Worm (Caenorhabditis elegans) whole organism, midembryonic: ENCODE results near the gene ulp-2.

Experiments
- T22C8.4 ChIP-seq: fragments of 200-800 bp; sonication (Bioruptor generic); IDR thresholded peaks from 2 replicates; pipeline ENCODE4 v1.3.6; 2022; ENCODE audit warnings: missing genetic modification characterization, missing compliant biosample characterization
- cog-1 ChIP-seq: sonication (generic microtip); optimal IDR thresholded peaks from 2 replicates; lab custom pipeline; 2016; ENCODE audit warnings: missing genetic modification characterization, missing compliant biosample characterization
- flt-1 ChIP-seq: fragments of 200-800 bp; sonication (Bioruptor generic); IDR thresholded peaks from 2 replicates; pipeline ENCODE4 v1.3.6; 2022; ENCODE audit warnings: missing genetic modification characterization, missing compliant biosample characterization
- klf-2 ChIP-seq: fragments of 200-800 bp; sonication (Bioruptor generic); conservative IDR thresholded peaks from 2 replicates; pipeline ENCODE4 v1.3.6; 2022; ENCODE audit warnings: missing genetic modification reagents, missing genetic modification characterization, missing compliant biosample characterization
- med-1 ChIP-seq: sonication (generic microtip); optimal IDR thresholded peaks from 2 replicates; lab custom pipeline; 2017; ENCODE audit warnings: missing genetic modification characterization, mild to moderate bottlenecking, missing compliant biosample characterization, antibody characterized with exemption, missing genetic modification reagents; ENCODE audit not compliant: insufficient read depth
- ref-1 ChIP-seq: fragments of 200-800 bp; sonication (Bioruptor generic); conservative IDR thresholded peaks from 2 replicates; pipeline ENCODE4 v1.3.6; 2022; ENCODE audit warnings: missing genetic modification reagents, missing genetic modification characterization, missing compliant biosample characterization
- tab-1 ChIP-seq: fragments of 200-800 bp; sonication (Bioruptor generic); IDR thresholded peaks from 2 replicates; pipeline ENCODE4 v1.3.6; 2022; ENCODE audit warnings: missing genetic modification characterization, missing compliant biosample characterization
- ztf-23 ChIP-seq: fragments of 200-800 bp; sonication (Bioruptor generic); IDR thresholded peaks from 2 replicates; pipeline ENCODE4 v1.3.6; 2022; ENCODE audit warnings: missing genetic modification reagents, missing genetic modification characterization, missing compliant biosample characterization

ce11 chrII:4948118-4948517 is 11.6 kb downstream of the ulp-2 start:
- TF ChIP-seq T22C8.4 (GFP tag; lab: Robert Waterston, UW) (no peak), cog-1 (tag; lab: Kevin White, UChicago) (no peak), med-1 (GFP tag; lab: Kevin White, UChicago) (no peak), flt-1 (GFP tag; lab: Robert Waterston, UW) (no peak), klf-2 (GFP tag; lab: Robert Waterston, UW) (no peak), tab-1 (GFP tag; lab: Robert Waterston, UW) (no peak), ztf-23 (GFP tag; lab: Robert Waterston, UW) (0 out of 2 replicates have a peak, but pooled peaks have one; percentile 15), ref-1 (no peak)
